Worm (Caenorhabditis elegans) whole organism, L1 larva: Measurements from ENCODE around the gene him-5.

Source experiments
- C04F5.9 ChIP-seq: sonication (generic microtip); optimal IDR thresholded peaks from 2 replicates; lab custom pipeline; 2016; ENCODE audit warnings: missing genetic modification characterization, missing compliant biosample characterization
- C16A3.4 ChIP-seq: fragments of 150-350 bp; optimal IDR thresholded peaks from 2 replicates; lab custom pipeline; 2014; ENCODE audit warnings: missing biosample characterization, missing genetic modification characterization
- C34B4.2 ChIP-seq: sonication (generic microtip); optimal IDR thresholded peaks from 2 replicates; lab custom pipeline; 2017; ENCODE audit warnings: mild to moderate bottlenecking, missing genetic modification characterization, missing compliant biosample characterization
- Y116A8C.19 ChIP-seq: sonication (generic microtip); optimal IDR thresholded peaks from 2 replicates; lab custom pipeline; 2016; ENCODE audit warnings: missing compliant biosample characterization, missing genetic modification characterization, borderline replicate concordance
- ama-1 ChIP-seq: fragments of 150-350 bp; optimal IDR thresholded peaks from 2 replicates; lab custom pipeline; 2014
- blmp-1 ChIP-seq: fragments of 150-350 bp; optimal IDR thresholded peaks from 2 replicates; lab custom pipeline; 2014; ENCODE audit warnings: missing biosample characterization, missing genetic modification characterization
- ceh-63 ChIP-seq: fragments of 200-800 bp; sonication (Bioruptor generic); optimal IDR thresholded peaks from 2 replicates; lab custom pipeline; 2018; ENCODE audit warnings: mild to moderate bottlenecking, missing genetic modification characterization, missing compliant biosample characterization
- ceh-90 ChIP-seq: sonication (generic microtip); optimal IDR thresholded peaks from 2 replicates; lab custom pipeline; 2016; ENCODE audit warnings: missing genetic modification characterization, missing compliant biosample characterization
- ces-1 ChIP-seq: fragments of 150-350 bp; optimal IDR thresholded peaks from 2 replicates; lab custom pipeline; 2014; ENCODE audit warnings: missing biosample characterization, missing genetic modification reagents, missing genetic modification characterization
- efl-1 ChIP-seq, 4 experiments: fragments of 150-350 bp; optimal IDR thresholded peaks in 3 of 4; peaks in 1 of 4; 1 replicate in 1 of 4; 2 replicates in 3 of 4; lab custom pipeline; 2014; ENCODE audit warnings: missing biosample characterization in 2 of 4, missing genetic modification characterization in 2 of 4, missing genetic modification reagents in 2 of 4
- egl-27 ChIP-seq, 2 experiments: fragments of 150-350 bp in 1 of 2; sonication (generic microtip); optimal IDR thresholded peaks; 3 replicates each; lab custom pipeline; 2017 to 2018; ENCODE audit warnings: missing biosample characterization in 2 of 2, missing genetic modification characterization in 2 of 2, missing genetic modification reagents in 2 of 2
- elt-3 ChIP-seq, 6 experiments: fragments of 150-350 bp in 1 of 6; sonication (generic microtip); optimal IDR thresholded peaks; 2 replicates each; lab custom pipeline; 2017 to 2018; ENCODE audit warnings: missing biosample characterization in 6 of 6, missing genetic modification characterization in 6 of 6, inconsistent platforms in 1 of 6
- fkh-10 ChIP-seq: sonication (generic microtip); optimal IDR thresholded peaks from 2 replicates; lab custom pipeline; 2017; ENCODE audit warnings: missing biosample characterization, missing genetic modification reagents, missing genetic modification characterization
- fkh-4 ChIP-seq: sonication (generic microtip); optimal IDR thresholded peaks from 2 replicates; lab custom pipeline; 2016; ENCODE audit warnings: missing compliant biosample characterization, missing genetic modification characterization, borderline replicate concordance
- hlh-4 ChIP-seq: sonication (generic microtip); optimal IDR thresholded peaks from 2 replicates; lab custom pipeline; 2016; ENCODE audit warnings: mild to moderate bottlenecking, missing genetic modification characterization, missing compliant biosample characterization
- hpl-2 ChIP-seq: fragments of 150-350 bp; optimal IDR thresholded peaks from 2 replicates; lab custom pipeline; 2014; ENCODE audit warnings: missing biosample characterization, missing genetic modification reagents, missing genetic modification characterization
- irx-1 ChIP-seq: sonication (generic microtip); optimal IDR thresholded peaks from 2 replicates; lab custom pipeline; 2016; ENCODE audit warnings: missing genetic modification characterization, missing compliant biosample characterization
- jun-1 ChIP-seq: fragments of 150-350 bp; optimal IDR thresholded peaks from 2 replicates; lab custom pipeline; 2014; ENCODE audit warnings: missing biosample characterization, missing genetic modification reagents, missing genetic modification characterization
- lin-15B ChIP-seq: fragments of 150-350 bp; sonication (generic microtip); optimal IDR thresholded peaks from 3 replicates; lab custom pipeline; 2014; ENCODE audit warnings: missing biosample characterization, missing genetic modification characterization
- lsy-2 ChIP-seq, 2 experiments: fragments of 150-350 bp; optimal IDR thresholded peaks; 2 replicates each; lab custom pipeline; 2014; ENCODE audit warnings: missing biosample characterization in 2 of 2, missing genetic modification characterization in 2 of 2
- mab-9 ChIP-seq: fragments of 200-800 bp; sonication (Bioruptor generic); IDR thresholded peaks from 2 replicates; pipeline ENCODE4 v1.3.6; 2022; ENCODE audit warnings: missing genetic modification reagents, missing genetic modification characterization, missing compliant biosample characterization
- mdl-1 ChIP-seq, 2 experiments: fragments of 150-350 bp; optimal IDR thresholded peaks; 2 replicates each; lab custom pipeline; 2014 to 2017; ENCODE audit warnings: missing biosample characterization in 2 of 2, missing genetic modification characterization in 2 of 2, inconsistent platforms in 1 of 2
- mef-2 ChIP-seq: fragments of 150-350 bp; optimal IDR thresholded peaks from 2 replicates; lab custom pipeline; 2014; ENCODE audit warnings: missing biosample characterization, missing genetic modification characterization
- nhr-20 ChIP-seq: sonication (generic microtip); optimal IDR thresholded peaks from 2 replicates; lab custom pipeline; 2016; ENCODE audit warnings: mild to moderate bottlenecking, missing genetic modification characterization, missing compliant biosample characterization
- nhr-237 ChIP-seq: fragments of 150-350 bp; optimal IDR thresholded peaks from 2 replicates; lab custom pipeline; 2014; ENCODE audit warnings: missing biosample characterization, missing genetic modification characterization
- nhr-28 ChIP-seq: fragments of 150-350 bp; optimal IDR thresholded peaks from 2 replicates; lab custom pipeline; 2014; ENCODE audit warnings: missing biosample characterization, missing genetic modification characterization
- nhr-71 ChIP-seq: sonication (generic microtip); optimal IDR thresholded peaks from 2 replicates; lab custom pipeline; 2016; ENCODE audit warnings: mild to moderate bottlenecking, missing genetic modification characterization, moderate library complexity, missing compliant biosample characterization
- nhr-76 ChIP-seq: sonication (generic microtip); optimal IDR thresholded peaks from 2 replicates; lab custom pipeline; 2017; ENCODE audit warnings: missing biosample characterization, missing genetic modification characterization
- nhr-90 ChIP-seq: sonication (generic microtip); optimal IDR thresholded peaks from 2 replicates; lab custom pipeline; 2016; ENCODE audit warnings: mild to moderate bottlenecking, missing genetic modification characterization, missing compliant biosample characterization; ENCODE audit not compliant: poor library complexity
- pax-3 ChIP-seq: fragments of 200-800 bp; sonication (Bioruptor generic); optimal IDR thresholded peaks from 2 replicates; lab custom pipeline; 2018; ENCODE audit warnings: mild to moderate bottlenecking, missing genetic modification characterization, moderate library complexity, missing compliant biosample characterization
- rnt-1 ChIP-seq: sonication (generic microtip); optimal IDR thresholded peaks from 2 replicates; lab custom pipeline; 2016; ENCODE audit warnings: mild to moderate bottlenecking, missing genetic modification characterization, moderate library complexity, missing compliant biosample characterization
- skn-1 ChIP-seq: fragments of 150-350 bp; optimal IDR thresholded peaks from 2 replicates; lab custom pipeline; 2014; ENCODE audit warnings: missing biosample characterization, missing genetic modification characterization
- snu-23 ChIP-seq: sonication (generic microtip); optimal IDR thresholded peaks from 2 replicates; lab custom pipeline; 2016; ENCODE audit warnings: missing genetic modification characterization, missing compliant biosample characterization
- sox-4 ChIP-seq: sonication (generic microtip); optimal IDR thresholded peaks from 2 replicates; lab custom pipeline; 2016; ENCODE audit warnings: missing genetic modification characterization, missing compliant biosample characterization
- sptf-1 ChIP-seq: fragments of 150-350 bp; optimal IDR thresholded peaks from 2 replicates; lab custom pipeline; 2014; ENCODE audit warnings: missing biosample characterization, missing genetic modification characterization
- tbx-2 ChIP-seq: sonication (generic microtip); optimal IDR thresholded peaks from 2 replicates; lab custom pipeline; 2016; ENCODE audit warnings: missing genetic modification characterization, missing compliant biosample characterization
- unc-62 ChIP-seq: fragments of 150-350 bp; optimal IDR thresholded peaks from 2 replicates; lab custom pipeline; 2014; ENCODE audit warnings: missing biosample characterization, missing genetic modification reagents, missing genetic modification characterization
- unc-86 ChIP-seq: sonication (generic microtip); optimal IDR thresholded peaks from 2 replicates; lab custom pipeline; 2016; ENCODE audit warnings: missing genetic modification characterization, missing compliant biosample characterization
- xbp-1 ChIP-seq: sonication (generic microtip); optimal IDR thresholded peaks from 2 replicates; lab custom pipeline; 2016; ENCODE audit warnings: missing genetic modification characterization, missing compliant biosample characterization
- zag-1 ChIP-seq: fragments of 150-350 bp; optimal IDR thresholded peaks from 2 replicates; lab custom pipeline; 2014; ENCODE audit warnings: missing biosample characterization, missing genetic modification characterization
- zip-4 ChIP-seq: fragments of 200-800 bp; sonication (Bioruptor generic); optimal IDR thresholded peaks from 2 replicates; lab custom pipeline; 2018; ENCODE audit warnings: mild to moderate bottlenecking, missing genetic modification characterization, moderate library complexity, missing compliant biosample characterization
- ztf-4 ChIP-seq: fragments of 150-350 bp; optimal IDR thresholded peaks from 2 replicates; lab custom pipeline; 2014; ENCODE audit warnings: missing biosample characterization, missing genetic modification characterization

Gene him-5

ce11 chrV:14079501-14079900, 10.7 kb upstream of the him-5 start, which contains the start of gene D1086.6:
D1086.6 (plus strand) TSS chrV:14079801.
- TF ChIP-seq ama-1 (lab: Kevin White, UChicago) (no peak), C04F5.9 (tag; lab: Kevin White, UChicago) (no peak), lin-15B (tag; lab: Kevin White, UChicago) (no peak), snu-23 (GFP tag; lab: Kevin White, UChicago) (no peak), fkh-10 (GFP tag; lab: Kevin White, UChicago) (no peak), C34B4.2 (tag; lab: Kevin White, UChicago) (no peak), unc-86 (tag; lab: Kevin White, UChicago) (no peak), nhr-237 (tag; lab: Kevin White, UChicago) (no peak), xbp-1 (tag; lab: Kevin White, UChicago) (no peak), nhr-20 (no peak), mdl-1 (tag; optimal IDR thresholded peaks at IDR 0.05; lab: Kevin White, UChicago) (no peak), lsy-2 (tag; optimal IDR thresholded peaks at IDR 0.05; lab: Kevin White, UChicago) (no peak), efl-1 (optimal IDR thresholded peaks at IDR 0.05; lab: Kevin White, UChicago) (no peak), efl-1 (GFP tag; optimal IDR thresholded peaks at IDR 0.05 in 1 of 2; lab: Kevin White, UChicago) (no peak), zip-4 (GFP tag; lab: Kevin White, UChicago) (no peak), mef-2 (tag; lab: Kevin White, UChicago) (no peak), elt-3 (tag; optimal IDR thresholded peaks at IDR 0.05; lab: Kevin White, UChicago) (no peak), irx-1 (tag; lab: Kevin White, UChicago) (no peak)

- no peak for TF ChIP-seq nhr-90 (tag; lab: Kevin White, UChicago)
- no peak for TF ChIP-seq mab-9 (GFP tag; lab: Robert Waterston, UW)
- TF ChIP-seq zag-1 (tag; lab: Kevin White, UChicago): no peak
- TF ChIP-seq sox-4: no peak
- TF ChIP-seq nhr-237 (tag; lab: Kevin White, UChicago): no peak
- TF ChIP-seq tbx-2 (tag; lab: Kevin White, UChicago): no peak
- TF ChIP-seq ztf-4 (tag; lab: Kevin White, UChicago): no peak
- TF ChIP-seq lin-15B (tag; lab: Kevin White, UChicago): no peak
- TF ChIP-seq nhr-71 (tag; lab: Kevin White, UChicago): no peak
- TF ChIP-seq blmp-1 (tag; lab: Kevin White, UChicago): no peak
- no peak for TF ChIP-seq zip-4 (GFP tag; lab: Kevin White, UChicago)
- no peak for TF ChIP-seq sptf-1 (tag; lab: Kevin White, UChicago)
- no peak for TF ChIP-seq C04F5.9 (tag; lab: Kevin White, UChicago)
- no peak for TF ChIP-seq jun-1
Measured at ce11 chrV:14082453-14082852, 7.8 kb upstream of the him-5 start, which contains the start of gene D1086.10. D1086.10 (plus strand) TSS chrV:14082753.

- TF ChIP-seq lin-15B (tag; lab: Kevin White, UChicago) (no peak), pax-3 (no peak), rnt-1 (tag; lab: Kevin White, UChicago) (no peak), C16A3.4 (no peak), ceh-90 (tag; lab: Kevin White, UChicago) (no peak), unc-62 (GFP tag; lab: Kevin White, UChicago) (no peak), unc-86 (tag; lab: Kevin White, UChicago) (no peak)
Measured at ce11 chrV:14083970-14084369, 6.3 kb upstream of the him-5 start, which contains the start of gene D1086.7. D1086.7 (plus strand) TSS chrV:14084270.

- no peak for TF ChIP-seq skn-1 (tag; lab: Kevin White, UChicago)
Measured at ce11 chrV:14085589-14085988, 4.6 kb upstream of the him-5 start, which contains the start of gene D1086.18. D1086.18 (plus strand) TSS chrV:14085889.

ce11 chrV:14088051-14088450, 2.2 kb upstream of the him-5 start, which contains the start of gene D1086.19:
D1086.19 (plus strand) TSS chrV:14088351.
- TF ChIP-seq fkh-4 (tag; lab: Kevin White, UChicago): no peak
- TF ChIP-seq mdl-1 (tag; optimal IDR thresholded peaks at IDR 0.05; lab: Kevin White, UChicago): no peak
- TF ChIP-seq nhr-76 (tag; lab: Kevin White, UChicago): no peak
- TF ChIP-seq hpl-2 (GFP tag; lab: Kevin White, UChicago): no peak
- no peak for TF ChIP-seq Y116A8C.19 (tag; lab: Kevin White, UChicago)
- TF ChIP-seq ceh-90 (tag; lab: Kevin White, UChicago): no peak
- no peak for TF ChIP-seq fkh-10 (GFP tag; lab: Kevin White, UChicago)
- no peak for TF ChIP-seq nhr-28
- TF ChIP-seq egl-27 (tag; optimal IDR thresholded peaks at IDR 0.05; lab: Kevin White, UChicago): no peak
- no peak for TF ChIP-seq ceh-63 (GFP tag; lab: Kevin White, UChicago)
- TF ChIP-seq ama-1 (lab: Kevin White, UChicago): no peak
- TF ChIP-seq jun-1: no peak
- TF ChIP-seq ces-1 (GFP tag; lab: Kevin White, UChicago): no peak
- TF ChIP-seq hlh-4 (tag; lab: Kevin White, UChicago): no peak
